Worm (Caenorhabditis elegans): Measurements from ENCODE around the gene cutl-27.

Gene cutl-27

ce11 chrIV:11857159-11857565 lies 21.2 kb upstream of the cutl-27 start:
- TF ChIP-seq ceh-31 (tag; optimal IDR thresholded peaks at IDR 0.05) (peak; percentile 67), sdc-2 (tag; optimal IDR thresholded peaks at IDR 0.05) (no peak), ceh-14 (tag; optimal IDR thresholded peaks at IDR 0.05) (peak; percentile 36), nfya-1 (tag; optimal IDR thresholded peaks at IDR 0.05) (peak; percentile 98), ceh-45 (GFP tag; IDR thresholded peaks at IDR 0.05) (no peak), fax-1 (tag; optimal IDR thresholded peaks at IDR 0.05) (peak; percentile 42), C08G9.2 (tag; optimal IDR thresholded peaks at IDR 0.05) (peak; percentile 44), rnt-1 (tag; optimal IDR thresholded peaks at IDR 0.05) (peak; percentile 84), hlh-15 (tag; optimal IDR thresholded peaks at IDR 0.05) (no peak), pha-2 (tag; optimal IDR thresholded peaks at IDR 0.05) (no peak), dmd-4 (tag; optimal IDR thresholded peaks at IDR 0.05; ENCODE audit: borderline replicate concordance) (peak; percentile 47), ceh-19 (GFP tag; optimal IDR thresholded peaks at IDR 0.05) (peak; percentile 3), madf-2 (tag; optimal IDR thresholded peaks at IDR 0.05) (no peak), ceh-34 (tag; optimal IDR thresholded peaks at IDR 0.05) (peak; percentile 72), pag-3 (tag; optimal IDR thresholded peaks at IDR 0.05; ENCODE audit: borderline replicate concordance) (peak; percentile 57), T23F11.4 (GFP tag; optimal IDR thresholded peaks at IDR 0.05) (peak; percentile 7), hlh-6 (tag; optimal IDR thresholded peaks at IDR 0.05) (peak; percentile 44), unc-42 (tag; optimal IDR thresholded peaks at IDR 0.05) (peak; percentile 76), gmeb-2 (tag; optimal IDR thresholded peaks at IDR 0.05) (no peak), dve-1 (tag; optimal IDR thresholded peaks at IDR 0.05) (peak; percentile 61), ref-2 (tag; optimal IDR thresholded peaks at IDR 0.05) (peak; percentile 58), pat-9 (tag; optimal IDR thresholded peaks at IDR 0.05) (peak; percentile 47), ama-1 (optimal IDR thresholded peaks at IDR 0.05) (no peak), eyg-1 (tag; optimal IDR thresholded peaks at IDR 0.05) (peak; percentile 59), F13H6.1 (tag; optimal IDR thresholded peaks at IDR 0.05) (peak; percentile 16), syd-9 (tag; optimal IDR thresholded peaks at IDR 0.05) (peak; percentile 15), ceh-18 (tag; optimal IDR thresholded peaks at IDR 0.05) (peak; percentile 92), tbx-2 (tag; optimal IDR thresholded peaks at IDR 0.05) (peak; percentile 89), ets-4 (tag; optimal IDR thresholded peaks at IDR 0.05) (peak; percentile 10), elt-2 (tag; optimal IDR thresholded peaks at IDR 0.05) (peak; percentile 8), sox-4 (tag; optimal IDR thresholded peaks at IDR 0.05) (peak; percentile 5), pros-1 (tag; optimal IDR thresholded peaks at IDR 0.05) (no peak), ceh-30 (tag; optimal IDR thresholded peaks at IDR 0.05) (no peak), ceh-48 (tag; optimal IDR thresholded peaks at IDR 0.05) (peak; percentile 3), unc-55 (GFP tag; optimal IDR thresholded peaks at IDR 0.05) (peak; percentile 93), K09A11.1 (tag; optimal IDR thresholded peaks at IDR 0.05; ENCODE audit: insufficient read depth) (peak; percentile 6)

- no peak for TF ChIP-seq sox-2 (GFP tag; IDR thresholded peaks at IDR 0.05)
These were observed 20.2 kb upstream of the cutl-27 start, which contains the start of gene let-92 for ce11 chrIV:11858142-11858541. let-92 (plus strand) TSS chrIV:11858442.

ce11 chrIV:11859995-11860605 lies 18.2 kb upstream of the cutl-27 start, which contains the start of gene mob-1:
mob-1 (plus strand) TSS chrIV:11860555.
- TF ChIP-seq zip-5 (tag; optimal IDR thresholded peaks at IDR 0.05) = no peak
- TF ChIP-seq dmd-4 (tag; optimal IDR thresholded peaks at IDR 0.05; ENCODE audit: borderline replicate concordance) = no peak
- no peak for TF ChIP-seq dve-1 (tag; optimal IDR thresholded peaks at IDR 0.05)
- no peak for TF ChIP-seq fkh-6 (tag; optimal IDR thresholded peaks at IDR 0.05)
- no peak for TF ChIP-seq ceh-45 (GFP tag; IDR thresholded peaks at IDR 0.05)
- TF ChIP-seq rnt-1 (tag; optimal IDR thresholded peaks at IDR 0.05) = no peak
- TF ChIP-seq sdc-2 (tag; optimal IDR thresholded peaks at IDR 0.05) = no peak
- TF ChIP-seq ceh-30 (tag; optimal IDR thresholded peaks at IDR 0.05) = no peak
- no peak for TF ChIP-seq gmeb-2 (tag; optimal IDR thresholded peaks at IDR 0.05)
- no peak for TF ChIP-seq tbx-7 (tag; optimal IDR thresholded peaks at IDR 0.05)
- TF ChIP-seq syd-9 (tag; optimal IDR thresholded peaks at IDR 0.05) = no peak
- TF ChIP-seq hlh-8 (tag; optimal IDR thresholded peaks at IDR 0.05) = no peak
- no peak for TF ChIP-seq mec-3 (tag; optimal IDR thresholded peaks at IDR 0.05; ENCODE audit: borderline replicate concordance)
